Fruit fly (Drosophila melanogaster): Measurements from ENCODE around the gene RluA-2.
A peak's percentile ranks its signal among the peaks of the same experiment; 100 is the strongest.

The RluA-2 gene

DNA sequence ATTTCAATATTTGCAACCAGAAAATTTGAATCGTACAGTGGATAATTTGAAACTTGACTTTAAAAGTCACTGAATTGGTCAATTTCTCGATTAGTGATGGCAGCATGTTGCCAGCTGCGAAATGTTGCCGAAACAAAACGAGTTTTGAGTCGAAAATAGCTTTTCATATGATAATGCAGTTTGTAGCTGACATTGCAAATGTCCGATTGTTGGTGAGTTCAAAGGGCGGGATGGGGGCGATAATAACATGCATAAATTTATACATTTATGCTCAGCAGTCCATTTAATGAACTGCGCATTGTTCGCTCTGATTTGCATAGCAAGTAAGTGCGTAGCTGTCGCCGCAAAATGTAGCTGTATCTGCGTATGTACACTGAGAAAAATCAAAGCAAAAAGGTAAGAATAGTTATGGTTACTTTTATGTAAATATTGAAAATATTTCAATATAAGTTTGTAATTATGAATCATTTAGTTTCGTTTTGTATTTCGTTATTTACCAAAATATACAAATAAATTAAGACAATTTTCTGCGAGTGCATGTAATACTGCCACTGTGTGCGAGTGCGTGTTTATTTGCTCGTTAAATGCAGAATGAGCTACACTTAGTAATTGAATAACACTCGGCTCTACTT is 50.2 kb downstream of the RluA-2 start, which contains the start of gene Lip4 (continued):
- TF ChIP-seq wor (GFP tag; IDR thresholded peaks at IDR 0.05) (peak; percentile 70), fu2 (GFP tag; optimal IDR thresholded peaks at IDR 0.05) (peak; percentile 14), Ravus (GFP tag; IDR thresholded peaks at IDR 0.05) (peak; percentile 42), CG6254 (GFP tag; optimal IDR thresholded peaks at IDR 0.05) (no peak), Ets97D (GFP tag; optimal IDR thresholded peaks at IDR 0.05) (no peak), Neu2 (GFP tag; optimal IDR thresholded peaks at IDR 0.05; ENCODE audit: borderline replicate concordance) (no peak), Lpt (GFP tag; optimal IDR thresholded peaks at IDR 0.05) (no peak), cg (GFP tag; optimal IDR thresholded peaks at IDR 0.05) (no peak), chinmo (GFP tag; IDR thresholded peaks at IDR 0.05; ENCODE audit: partially characterized antibody) (peak; percentile 76; the same call in 2 of the 4 replicates), Stat92E (GFP tag; optimal IDR thresholded peaks at IDR 0.05) (no peak), psq (GFP tag; optimal IDR thresholded peaks at IDR 0.05) (no peak), tna (GFP tag; IDR thresholded peaks at IDR 0.05; ENCODE audit: partially characterized antibody) (no peak), CG13123 (GFP tag; optimal IDR thresholded peaks at IDR 0.05) (peak; percentile 59), HLH54F (GFP tag; optimal IDR thresholded peaks at IDR 0.05) (peak; percentile 41), CG12391 (tag; optimal IDR thresholded peaks at IDR 0.05) (peak; percentile 81), CG43689 (GFP tag; IDR thresholded peaks at IDR 0.05) (peak; percentile 53; the same call in 1 of the 2 replicates), H2.0 (GFP tag; IDR thresholded peaks at IDR 0.05) (peak; percentile 78), eyg (GFP tag; optimal IDR thresholded peaks at IDR 0.05) (peak; percentile 43), E2f2 (GFP tag; IDR thresholded peaks at IDR 0.05) (peak; percentile 55; the same call in 1 of the 2 replicates), Taf1 (GFP tag; IDR thresholded peaks at IDR 0.05) (no peak; the same call in 1 of the 2 replicates), CG7556 (GFP tag; optimal IDR thresholded peaks at IDR 0.05) (peak; percentile 82), lilli (GFP tag; optimal IDR thresholded peaks at IDR 0.05) (peak; percentile 74), Awh (GFP tag; IDR thresholded peaks at IDR 0.05) (peak; percentile 77), dpn (GFP tag; optimal IDR thresholded peaks at IDR 0.05) (peak; percentile 66 to 70), ci (GFP tag; IDR thresholded peaks at IDR 0.05) (peak; percentile 74; the same call in 2 of the 3 replicates), bcd (GFP tag; optimal IDR thresholded peaks at IDR 0.05) (peak; percentile 72), NfI (GFP tag; optimal IDR thresholded peaks at IDR 0.05) (peak; percentile 59), Hsf (GFP tag; optimal IDR thresholded peaks at IDR 0.05) (peak; percentile 70), CG33213 (GFP tag; optimal IDR thresholded peaks at IDR 0.05) (peak; percentile 4), Adf1 (GFP tag; IDR thresholded peaks at IDR 0.05) (no peak), tap (tag; optimal IDR thresholded peaks at IDR 0.05) (peak; percentile 71), nau (GFP tag; optimal IDR thresholded peaks at IDR 0.05) (peak; percentile 79), CG18619 (GFP tag; optimal IDR thresholded peaks at IDR 0.05) (peak; percentile 54), Asciz (GFP tag; optimal IDR thresholded peaks at IDR 0.05) (peak; percentile 67), Xrp1 (GFP tag; IDR thresholded peaks at IDR 0.05) (peak; percentile 84), Sox100B (GFP tag; optimal IDR thresholded peaks at IDR 0.05) (peak; percentile 73), sr (GFP tag; IDR thresholded peaks at IDR 0.05) (no peak), ash1 (GFP tag; optimal IDR thresholded peaks at IDR 0.05) (no peak), nerfin-1 (tag; optimal IDR thresholded peaks at IDR 0.05) (peak; percentile 55), CG15011 (GFP tag; optimal IDR thresholded peaks at IDR 0.05) (peak; percentile 51), CG2116 (GFP tag; optimal IDR thresholded peaks at IDR 0.05) (peak; percentile 33), dimm (GFP tag; IDR thresholded peaks at IDR 0.05) (0 out of 2 replicates have a peak, but pooled peaks have one; percentile 38), CTCF (GFP tag; optimal IDR thresholded peaks at IDR 0.05) (peak; percentile 4), Abd-B (GFP tag; optimal IDR thresholded peaks at IDR 0.05) (peak; percentile 57), CG8388 (GFP tag; optimal IDR thresholded peaks at IDR 0.05) (peak; percentile 67), Ssrp (tag; optimal IDR thresholded peaks at IDR 0.05) (peak; percentile 67), YL-1 (GFP tag; optimal IDR thresholded peaks at IDR 0.05) (no peak), rib (GFP tag; IDR thresholded peaks at IDR 0.05) (no peak), CG9727 (GFP tag; optimal IDR thresholded peaks at IDR 0.05) (peak; percentile 86), tin (GFP tag; optimal IDR thresholded peaks at IDR 0.05) (peak; percentile 64), h (optimal IDR thresholded peaks at IDR 0.05) (no peak)
